Fruit fly (Drosophila melanogaster): ENCODE data around the gene Gr22f.
A peak's percentile ranks its signal among the peaks of the same experiment; 100 is the strongest.

The Gr22f gene

DNA sequence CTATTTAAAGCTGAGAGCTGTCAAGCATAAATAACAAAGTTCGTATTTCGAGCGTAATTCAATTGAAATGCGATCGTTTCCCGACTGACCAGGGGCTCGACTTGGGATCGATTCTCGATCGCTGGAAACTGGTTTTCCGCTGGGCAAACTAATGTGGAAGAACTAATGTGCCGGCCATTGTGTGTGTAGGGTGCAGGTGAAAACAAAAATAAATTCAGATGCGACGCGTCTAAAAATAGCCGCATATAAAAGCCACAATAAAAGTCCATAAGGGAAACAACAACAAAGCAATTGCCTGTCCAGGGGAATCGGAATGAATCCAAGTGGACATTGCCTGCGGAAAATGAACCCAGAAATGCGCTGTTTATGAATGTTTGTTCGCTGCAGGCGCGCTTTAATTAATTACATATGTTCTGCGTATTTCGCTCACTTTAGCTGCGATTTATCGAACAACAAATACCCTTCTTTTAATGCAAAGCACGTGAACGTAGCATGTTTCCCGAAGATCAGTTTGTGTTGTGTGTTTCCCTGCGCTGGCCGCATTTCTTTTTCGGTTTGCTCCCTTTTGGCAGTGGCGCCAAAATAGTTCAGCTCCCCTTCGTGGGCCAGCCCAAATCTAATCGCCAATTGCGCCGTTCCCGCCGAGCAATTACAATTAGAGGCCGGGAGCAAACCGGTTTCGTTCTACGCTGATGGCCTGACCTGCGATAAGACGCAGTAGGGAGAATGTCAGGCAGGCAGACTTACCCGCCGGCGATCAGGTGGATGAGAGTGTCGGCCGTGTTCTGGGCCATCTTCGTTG, 32.9 kb downstream of the Gr22f start (continued):
- TF ChIP-seq Ravus (GFP tag; IDR thresholded peaks at IDR 0.05): no peak
- peak; percentile 69 for TF ChIP-seq exex (tag; optimal IDR thresholded peaks at IDR 0.05)
- no peak for TF ChIP-seq pros (GFP tag; optimal IDR thresholded peaks at IDR 0.05)
- TF ChIP-seq CG18262 (tag; optimal IDR thresholded peaks at IDR 0.05): peak; percentile 24
- no peak for TF ChIP-seq CG7786 (GFP tag; optimal IDR thresholded peaks at IDR 0.05)
- no peak for TF ChIP-seq CG4282 (GFP tag; optimal IDR thresholded peaks at IDR 0.05)
- no peak for TF ChIP-seq C15 (GFP tag; IDR thresholded peaks at IDR 0.05)
- TF ChIP-seq CG11723 (GFP tag; optimal IDR thresholded peaks at IDR 0.05): no peak
- TF ChIP-seq Jarid2 (GFP tag; optimal IDR thresholded peaks at IDR 0.05): no peak
- no peak for TF ChIP-seq CG11695 (GFP tag; IDR thresholded peaks at IDR 0.05)
- TF ChIP-seq CG10431 (GFP tag; optimal IDR thresholded peaks at IDR 0.05): no peak
- peak; percentile 40 for TF ChIP-seq Rfx (GFP tag; IDR thresholded peaks at IDR 0.05)
- TF ChIP-seq sna (GFP tag; IDR thresholded peaks at IDR 0.05; ENCODE audit: partially characterized antibody): no peak
- TF ChIP-seq crol (GFP tag; IDR thresholded peaks at IDR 0.05): no peak
- TF ChIP-seq CG11696 (GFP tag; IDR thresholded peaks at IDR 0.05): no peak
- no peak for TF ChIP-seq Side (GFP tag; optimal IDR thresholded peaks at IDR 0.05)
- peak; percentile 13 for TF ChIP-seq Xbp1 (GFP tag; optimal IDR thresholded peaks at IDR 0.05)
- no peak for TF ChIP-seq pb (GFP tag; optimal IDR thresholded peaks at IDR 0.05)
- no peak for TF ChIP-seq Scr (GFP tag; IDR thresholded peaks at IDR 0.05; ENCODE audit: partially characterized antibody)
- peak; percentile 24 for TF ChIP-seq CG2712 (tag; optimal IDR thresholded peaks at IDR 0.05)
- no peak for TF ChIP-seq CG15011 (GFP tag; optimal IDR thresholded peaks at IDR 0.05)
- TF ChIP-seq croc (GFP tag; conservative IDR thresholded peaks at IDR 0.05): no peak
- TF ChIP-seq CG17829 (tag; optimal IDR thresholded peaks at IDR 0.05): peak; percentile 32
- TF ChIP-seq HLH4C (GFP tag; IDR thresholded peaks at IDR 0.05; ENCODE audit: partially characterized antibody): no peak
- TF ChIP-seq CG12744 (GFP tag; optimal IDR thresholded peaks at IDR 0.05): no peak
- peak; percentile 12 for TF ChIP-seq nerfin-1 (tag; optimal IDR thresholded peaks at IDR 0.05)
- peak; percentile 15 for TF ChIP-seq btn (GFP tag; optimal IDR thresholded peaks at IDR 0.05)
- TF ChIP-seq CG10654 (GFP tag; optimal IDR thresholded peaks at IDR 0.05): no peak
- peak; percentile 9 for TF ChIP-seq HLHmδ (GFP tag; optimal IDR thresholded peaks at IDR 0.05)
- no peak for TF ChIP-seq salm (tag; optimal IDR thresholded peaks at IDR 0.05)
- TF ChIP-seq CG8388 (GFP tag; optimal IDR thresholded peaks at IDR 0.05): no peak
- TF ChIP-seq az2 (GFP tag; optimal IDR thresholded peaks at IDR 0.05): no peak
- no peak for TF ChIP-seq ken (GFP tag; IDR thresholded peaks at IDR 0.05)
- TF ChIP-seq HLH54F (GFP tag; optimal IDR thresholded peaks at IDR 0.05): no peak
- TF ChIP-seq kah (GFP tag; optimal IDR thresholded peaks at IDR 0.05): peak; percentile 23
- peak; percentile 53 for TF ChIP-seq CG7987 (GFP tag; optimal IDR thresholded peaks at IDR 0.05)
- no peak for TF ChIP-seq ewg (GFP tag; optimal IDR thresholded peaks at IDR 0.05)
- peak; percentile 11 for TF ChIP-seq Fer3 (tag; optimal IDR thresholded peaks at IDR 0.05)
- TF ChIP-seq trem (tag; optimal IDR thresholded peaks at IDR 0.05): no peak
- no peak for TF ChIP-seq CG31365 (tag; optimal IDR thresholded peaks at IDR 0.05)
- TF ChIP-seq NK7.1 (GFP tag; optimal IDR thresholded peaks at IDR 0.05): no peak
- TF ChIP-seq CG32767 (GFP tag; IDR thresholded peaks at IDR 0.05): no peak
- peak; percentile 5 to 17 for TF ChIP-seq dpn (GFP tag; optimal IDR thresholded peaks at IDR 0.05)
- TF ChIP-seq CG7271 (tag; optimal IDR thresholded peaks at IDR 0.05): no peak
- TF ChIP-seq CG3838 (GFP tag; optimal IDR thresholded peaks at IDR 0.05): no peak
- no peak for TF ChIP-seq nau (GFP tag; optimal IDR thresholded peaks at IDR 0.05)
- TF ChIP-seq CG2120 (GFP tag; optimal IDR thresholded peaks at IDR 0.05): peak; percentile 20
- peak; percentile 2 for TF ChIP-seq gsb-n (tag; optimal IDR thresholded peaks at IDR 0.05)
- TF ChIP-seq CG17912 (GFP tag; optimal IDR thresholded peaks at IDR 0.05): peak; percentile 5
- no peak for TF ChIP-seq da (GFP tag; optimal IDR thresholded peaks at IDR 0.05)
